Fruit fly (Drosophila melanogaster): Measurements from ENCODE around the gene CG1636.
A peak's percentile ranks its signal among the peaks of the same experiment; 100 is the strongest.

CG1636 gene

dm6 chrX:8273799-8274484 lies 730 bp downstream of the CG1636 start, which contains the start of gene CG15343 (continued):
- TF ChIP-seq CG33557 (GFP tag; optimal IDR thresholded peaks at IDR 0.05) (no peak), CG32767 (GFP tag; IDR thresholded peaks at IDR 0.05) (0 out of 2 replicates have a peak, but pooled peaks have one; percentile 28), CG8089 (GFP tag; optimal IDR thresholded peaks at IDR 0.05) (no peak), CG11560 (tag; IDR thresholded peaks at IDR 0.05) (peak; percentile 26; the same call in 1 of the 3 replicates), CG9932 (GFP tag; IDR thresholded peaks at IDR 0.05) (peak; percentile 62), Med (GFP tag) (peak; percentile 87), CG11696 (GFP tag; IDR thresholded peaks at IDR 0.05) (no peak), CG10209 (GFP tag; optimal IDR thresholded peaks at IDR 0.05) (peak; percentile 4), fd64A (GFP tag; optimal IDR thresholded peaks at IDR 0.05) (no peak), dpn (GFP tag; optimal IDR thresholded peaks at IDR 0.05) (peak; percentile 9 to 29), CG14441 (GFP tag; IDR thresholded peaks at IDR 0.05) (peak; percentile 37; the same call in 1 of the 2 replicates), Meics (GFP tag; optimal IDR thresholded peaks at IDR 0.05) (peak; percentile 36), CG11695 (GFP tag; IDR thresholded peaks at IDR 0.05) (0 out of 3 replicates have a peak, but pooled peaks have one; percentile 35), Antp (GFP tag; optimal IDR thresholded peaks at IDR 0.05) (peak; percentile 26), Sry-β (GFP tag; optimal IDR thresholded peaks at IDR 0.05) (no peak), z (GFP tag; IDR thresholded peaks at IDR 0.05) (no peak), Bgb (GFP tag; IDR thresholded peaks at IDR 0.05; ENCODE audit: partially characterized antibody) (0 out of 2 replicates have a peak, but pooled peaks have one; percentile 12), CG11085 (GFP tag; IDR thresholded peaks at IDR 0.05) (0 out of 2 replicates have a peak, but pooled peaks have one; percentile 10), CG11504 (tag; optimal IDR thresholded peaks at IDR 0.05) (peak; percentile 45), dmrt99B (tag; optimal IDR thresholded peaks at IDR 0.05) (peak; percentile 23), CG18619 (GFP tag; optimal IDR thresholded peaks at IDR 0.05) (peak; percentile 32), CG30403 (GFP tag; optimal IDR thresholded peaks at IDR 0.05) (peak; percentile 44), CG12155 (GFP tag; optimal IDR thresholded peaks at IDR 0.05) (peak; percentile 11), BEAF-32 (GFP tag; optimal IDR thresholded peaks at IDR 0.05) (no peak), CG6689 (GFP tag; IDR thresholded peaks at IDR 0.05) (0 out of 2 replicates have a peak, but pooled peaks have one; percentile 10), CG4424 (GFP tag; optimal IDR thresholded peaks at IDR 0.05) (peak; percentile 43), Lpt (GFP tag; optimal IDR thresholded peaks at IDR 0.05) (no peak), dysf (GFP tag; IDR thresholded peaks at IDR 0.05) (peak; percentile 49; the same call in 1 of the 3 replicates), Atf-2 (GFP tag; optimal IDR thresholded peaks at IDR 0.05) (peak; percentile 41), lmd (GFP tag; IDR thresholded peaks at IDR 0.05) (peak; percentile 68), CG17359 (tag; optimal IDR thresholded peaks at IDR 0.05) (peak; percentile 15), gem (tag; optimal IDR thresholded peaks at IDR 0.05) (peak; percentile 47), al (GFP tag; IDR thresholded peaks at IDR 0.05) (peak; percentile 34; the same call in 1 of the 2 replicates), CG9727 (GFP tag; optimal IDR thresholded peaks at IDR 0.05) (peak; percentile 31), CG4360 (GFP tag; IDR thresholded peaks at IDR 0.05) (no peak), CG16813 (GFP tag; IDR thresholded peaks at IDR 0.05; ENCODE audit: partially characterized antibody) (peak; percentile 6; the same call in 1 of the 3 replicates), Abd-B (GFP tag; optimal IDR thresholded peaks at IDR 0.05) (peak; percentile 9), Xrp1 (GFP tag; IDR thresholded peaks at IDR 0.05) (peak; percentile 53; the same call in 1 of the 2 replicates)

dm6 chrX:8285052-8285451 lies 11.8 kb downstream of the CG1636 start:
- TF ChIP-seq lbe (GFP tag; optimal IDR thresholded peaks at IDR 0.05) (no peak), prd (optimal IDR thresholded peaks at IDR 0.05) (no peak), prd (GFP tag; IDR thresholded peaks at IDR 0.05) (no peak), sens (GFP tag) (peak; percentile 61), al (GFP tag; IDR thresholded peaks at IDR 0.05) (no peak), CG33557 (GFP tag; optimal IDR thresholded peaks at IDR 0.05) (no peak)
